Fruit fly (Drosophila melanogaster) whole organism, wandering third instar larva: ENCODE data around the gene CG14787.
A peak's percentile ranks its signal among the peaks of the same experiment; 100 is the strongest.

Source experiments
- Abd-B ChIP-seq: fragments of >200 bp; optimal IDR thresholded peaks from 2 replicates; lab custom pipeline; 2017; ENCODE audit warnings: missing biosample characterization, missing genetic modification characterization
- CG32264 ChIP-seq: fragments of 200-800 bp; sonication (Bioruptor generic); optimal IDR thresholded peaks from 2 replicates; lab custom pipeline; 2016; ENCODE audit warnings: missing biosample characterization, missing genetic modification characterization
- CG9705 ChIP-seq: fragments of 200-800 bp; sonication (Bioruptor generic); optimal IDR thresholded peaks from 2 replicates; lab custom pipeline; 2018; ENCODE audit warnings: missing biosample characterization, mild to moderate bottlenecking, missing genetic modification characterization
- CrebA ChIP-seq: fragments of 200-800 bp; sonication (Bioruptor generic); optimal IDR thresholded peaks from 2 replicates; lab custom pipeline; 2016; ENCODE audit warnings: missing biosample characterization, mild to moderate bottlenecking, missing genetic modification characterization, borderline replicate concordance
- Dif ChIP-seq: fragments of 200-275, 200-300 bp; sonication (Bioruptor generic); optimal IDR thresholded peaks from 2 replicates; lab custom pipeline; 2018; ENCODE audit warnings: missing biosample characterization, missing genetic modification characterization; ENCODE audit not compliant: partially characterized antibody
- GATAd ChIP-seq: sonication (Bioruptor generic); optimal IDR thresholded peaks from 2 replicates; lab custom pipeline; 2016; ENCODE audit warnings: missing biosample characterization, missing genetic modification characterization
- HLH106 ChIP-seq: fragments of 200-800 bp; optimal IDR thresholded peaks from 3 replicates; lab custom pipeline; 2019; ENCODE audit warnings: missing biosample characterization, mild to moderate bottlenecking, missing genetic modification characterization, moderate library complexity
- Hr78 ChIP-seq: fragments of >200 bp; optimal IDR thresholded peaks from 2 replicates; lab custom pipeline; 2017; ENCODE audit warnings: missing biosample characterization, missing genetic modification characterization
- Hr83 ChIP-seq: fragments of 200-300 bp; sonication (Bioruptor generic); optimal IDR thresholded peaks from 2 replicates; lab custom pipeline; 2016; ENCODE audit warnings: missing biosample characterization, mild to moderate bottlenecking, missing genetic modification characterization, moderate library complexity; ENCODE audit not compliant: poor library complexity, severe bottlenecking
- Jra ChIP-seq: sonication (Bioruptor generic); optimal IDR thresholded peaks from 2 replicates; lab custom pipeline; 2016; ENCODE audit warnings: missing biosample characterization, missing genetic modification characterization
- Mio ChIP-seq: sonication (Bioruptor generic); optimal IDR thresholded peaks from 2 replicates; lab custom pipeline; 2016; ENCODE audit warnings: missing biosample characterization, missing genetic modification characterization
- OdsH ChIP-seq: fragments of 200-800 bp; sonication (Bioruptor generic); optimal IDR thresholded peaks from 2 replicates; lab custom pipeline; 2016; ENCODE audit warnings: missing biosample characterization, mild to moderate bottlenecking, missing genetic modification characterization
- Rel ChIP-seq, 2 experiments: fragments of 200-800 bp; sonication (Bioruptor generic) in 1 of 2; optimal IDR thresholded peaks; 2 replicates in 1 of 2; 3 replicates in 1 of 2; lab custom pipeline; 2016 to 2019; ENCODE audit warnings: mild to moderate bottlenecking in 2 of 2, missing biosample characterization in 2 of 2, missing genetic modification characterization in 2 of 2, moderate library complexity in 1 of 2
- Sp1 ChIP-seq: fragments of 200-800 bp; sonication (Bioruptor generic); optimal IDR thresholded peaks from 3 replicates; lab custom pipeline; 2019; ENCODE audit warnings: missing biosample characterization, mild to moderate bottlenecking, missing genetic modification characterization, moderate library complexity
- Vsx2 ChIP-seq: fragments of 200-300, 225-300 bp; sonication (Bioruptor generic); optimal IDR thresholded peaks from 2 replicates; lab custom pipeline; 2018; ENCODE audit warnings: missing biosample characterization, missing genetic modification characterization; ENCODE audit not compliant: partially characterized antibody
- br ChIP-seq: fragments of 200-800 bp; sonication (Bioruptor generic); optimal IDR thresholded peaks from 2 replicates; lab custom pipeline; 2016; ENCODE audit warnings: missing biosample characterization, missing genetic modification characterization
- brk ChIP-seq: fragments of 200-800 bp; sonication (Bioruptor generic); optimal IDR thresholded peaks from 2 replicates; lab custom pipeline; 2016; ENCODE audit warnings: missing biosample characterization, mild to moderate bottlenecking, missing genetic modification characterization
- dl ChIP-seq, 2 experiments: fragments of 175-275, 200-275 bp in 1 of 2; fragments of 200-275 bp in 1 of 2; sonication (Bioruptor generic); optimal IDR thresholded peaks; lab custom pipeline; 2018; ENCODE audit warnings: mild to moderate bottlenecking in 2 of 2, missing biosample characterization in 2 of 2, missing genetic modification characterization in 2 of 2, moderate library complexity in 2 of 2; ENCODE audit not compliant: partially characterized antibody in 2 of 2, insufficient read depth in 1 of 2
- dmrt93B ChIP-seq: fragments of 200-800 bp; sonication (Bioruptor generic); optimal IDR thresholded peaks from 2 replicates; lab custom pipeline; 2018; ENCODE audit warnings: missing biosample characterization, mild to moderate bottlenecking, missing genetic modification characterization
- dsf ChIP-seq: sonication (Bioruptor generic); optimal IDR thresholded peaks from 2 replicates; lab custom pipeline; 2016; ENCODE audit warnings: missing biosample characterization, missing genetic modification characterization, borderline replicate concordance
- ey ChIP-seq: fragments of 200-800 bp; sonication (Bioruptor generic); optimal IDR thresholded peaks from 2 replicates; lab custom pipeline; 2016; ENCODE audit warnings: missing biosample characterization, missing genetic modification characterization
- foxo ChIP-seq, 2 experiments: fragments of 200-800 bp; sonication (Bioruptor generic); optimal IDR thresholded peaks; 2 replicates in 1 of 2; 3 replicates in 1 of 2; lab custom pipeline; 2016 to 2017; ENCODE audit warnings: missing biosample characterization in 2 of 2, missing genetic modification characterization in 2 of 2
- fru ChIP-seq: fragments of 200-800 bp; sonication (Bioruptor generic); optimal IDR thresholded peaks from 3 replicates; lab custom pipeline; 2016; ENCODE audit warnings: missing biosample characterization, mild to moderate bottlenecking, missing genetic modification characterization
- h ChIP-seq: fragments of 200-800 bp; sonication (Bioruptor generic); optimal IDR thresholded peaks from 3 replicates; lab custom pipeline; 2016; ENCODE audit warnings: missing biosample characterization, mild to moderate bottlenecking, missing genetic modification characterization
- jim ChIP-seq: fragments of 175-275, 200-325 bp; sonication (Bioruptor generic); optimal IDR thresholded peaks from 2 replicates; lab custom pipeline; 2016; ENCODE audit warnings: missing biosample characterization, mild to moderate bottlenecking, missing genetic modification characterization
- lola ChIP-seq: fragments of >200 bp; optimal IDR thresholded peaks from 2 replicates; lab custom pipeline; 2017; ENCODE audit warnings: missing biosample characterization, missing genetic modification characterization
- pan ChIP-seq: fragments of >200 bp; optimal IDR thresholded peaks from 2 replicates; lab custom pipeline; 2017
- psq ChIP-seq: fragments of 200-800 bp; sonication (Bioruptor generic); optimal IDR thresholded peaks from 3 replicates; lab custom pipeline; 2017; ENCODE audit warnings: missing biosample characterization, mild to moderate bottlenecking, missing genetic modification characterization, moderate library complexity
- rgr ChIP-seq: fragments of 200-800 bp; sonication (Bioruptor generic); optimal IDR thresholded peaks from 3 replicates; lab custom pipeline; 2016; ENCODE audit warnings: missing biosample characterization, mild to moderate bottlenecking, missing genetic modification characterization
- sage ChIP-seq: fragments of 200-800 bp; sonication (Bioruptor generic); optimal IDR thresholded peaks from 2 replicates; lab custom pipeline; 2016; ENCODE audit warnings: missing biosample characterization, mild to moderate bottlenecking, missing genetic modification characterization
- sv ChIP-seq: fragments of 200-800 bp; sonication (Bioruptor generic); optimal IDR thresholded peaks from 3 replicates; lab custom pipeline; 2016; ENCODE audit warnings: missing biosample characterization, missing genetic modification characterization
- tai ChIP-seq: sonication (Bioruptor generic); optimal IDR thresholded peaks from 2 replicates; lab custom pipeline; 2016; ENCODE audit warnings: missing biosample characterization, missing genetic modification characterization
- woc ChIP-seq: sonication (Bioruptor generic); optimal IDR thresholded peaks from 2 replicates; lab custom pipeline; 2016; ENCODE audit warnings: missing biosample characterization, mild to moderate bottlenecking, missing genetic modification characterization

The CG14787 gene

dm6 chrX:1476436-1476835 is 15.0 kb upstream of the CG14787 start:
- TF ChIP-seq dmrt93B (GFP tag; lab: Kevin White, UChicago) = no peak
- TF ChIP-seq Jra (GFP tag; lab: Kevin White, UChicago) = no peak
- TF ChIP-seq, all 38 proteins: peak for 0

dm6 chrX:1472222-1472621 is 10.7 kb upstream of the CG14787 start, which contains the start of gene CG14780:
TSS of gene CG14780 (plus strand) at chrX:1472522.
- no peak for TF ChIP-seq CG32264 (GFP tag; lab: Kevin White, UChicago)
- no peak for TF ChIP-seq dsf (GFP tag; lab: Kevin White, UChicago)
- TF ChIP-seq lola (GFP tag; lab: Kevin White, UChicago) = no peak
- no peak for TF ChIP-seq Sp1 (GFP tag; lab: Kevin White, UChicago)
- no peak for TF ChIP-seq Jra (GFP tag; lab: Kevin White, UChicago)
- no peak for TF ChIP-seq foxo (GFP tag; optimal IDR thresholded peaks at IDR 0.05; lab: Kevin White, UChicago)
- no peak for TF ChIP-seq sage (GFP tag; lab: Kevin White, UChicago)
- TF ChIP-seq sv = no peak
- TF ChIP-seq rgr (GFP tag; lab: Kevin White, UChicago) = no peak
- TF ChIP-seq psq (GFP tag; lab: Kevin White, UChicago) = no peak
- no peak for TF ChIP-seq Mio
- TF ChIP-seq pan = no peak
- TF ChIP-seq HLH106 (tag; lab: Kevin White, UChicago) = no peak
- no peak for TF ChIP-seq Hr78 (GFP tag; lab: Kevin White, UChicago)
- TF ChIP-seq Abd-B (GFP tag; lab: Kevin White, UChicago) = no peak
- TF ChIP-seq tai (GFP tag; lab: Kevin White, UChicago) = no peak
- no peak for TF ChIP-seq ey
- no peak for TF ChIP-seq CrebA
- no peak for TF ChIP-seq fru
- TF ChIP-seq brk (GFP tag; lab: Kevin White, UChicago) = no peak

- TF ChIP-seq GATAd = peak; percentile 39
- TF ChIP-seq Sp1 (GFP tag; lab: Kevin White, UChicago) = peak; percentile 51
- peak; percentile 79 for TF ChIP-seq br
- no peak for TF ChIP-seq Jra (GFP tag; lab: Kevin White, UChicago)
- no peak for TF ChIP-seq brk (GFP tag; lab: Kevin White, UChicago)
- TF ChIP-seq psq (GFP tag; lab: Kevin White, UChicago) = peak; percentile 58
- peak; percentile 71 for TF ChIP-seq sv
- no peak for TF ChIP-seq CG32264 (GFP tag; lab: Kevin White, UChicago)
- no peak for TF ChIP-seq Dif (GFP tag; lab: Kevin White, UChicago)
- peak; percentile 82 for TF ChIP-seq rgr (GFP tag; lab: Kevin White, UChicago)
- TF ChIP-seq pan = no peak
- peak; percentile 75 for TF ChIP-seq OdsH (GFP tag; lab: Kevin White, UChicago)
- TF ChIP-seq woc (GFP tag; lab: Kevin White, UChicago) = no peak
- no peak for TF ChIP-seq lola (GFP tag; lab: Kevin White, UChicago)
- TF ChIP-seq foxo (GFP tag; optimal IDR thresholded peaks at IDR 0.05; lab: Kevin White, UChicago) = peak in 1 of 2 experiments; percentile 83
- TF ChIP-seq dsf (GFP tag; lab: Kevin White, UChicago) = no peak
- TF ChIP-seq Rel (GFP tag; optimal IDR thresholded peaks at IDR 0.05; lab: Kevin White, UChicago) = no peak
- TF ChIP-seq Rel (tag; optimal IDR thresholded peaks at IDR 0.05; lab: Kevin White, UChicago) = peak; percentile 19
- TF ChIP-seq Hr78 (GFP tag; lab: Kevin White, UChicago) = no peak
- TF ChIP-seq Hr83 (GFP tag; lab: Kevin White, UChicago) = peak; percentile 11
- peak; percentile 74 for TF ChIP-seq ey
- no peak for TF ChIP-seq Abd-B (GFP tag; lab: Kevin White, UChicago)
- peak; percentile 84 for TF ChIP-seq h
- TF ChIP-seq jim (GFP tag; lab: Kevin White, UChicago) = no peak
- TF ChIP-seq CG9705 (GFP tag; lab: Kevin White, UChicago) = no peak
- peak; percentile 49 for TF ChIP-seq HLH106 (tag; lab: Kevin White, UChicago)
- TF ChIP-seq dl (GFP tag; optimal IDR thresholded peaks at IDR 0.05; lab: Kevin White, UChicago; ENCODE audit: insufficient read depth in 1 of 2, partially characterized antibody in 2 of 2) = no peak
- no peak for TF ChIP-seq Vsx2 (GFP tag; lab: Kevin White, UChicago)
- peak; percentile 75 for TF ChIP-seq fru
These were observed 9.1 kb upstream of the CG14787 start, which contains the start of gene pck for dm6 chrX:1470562-1470961. TSS of gene pck (plus strand) at chrX:1470666.
